Worm (Caenorhabditis elegans): ENCODE measurements around the gene gcy-34.
A peak's percentile ranks its signal among the peaks of the same experiment; 100 is the strongest.

The gcy-34 gene

DNA sequence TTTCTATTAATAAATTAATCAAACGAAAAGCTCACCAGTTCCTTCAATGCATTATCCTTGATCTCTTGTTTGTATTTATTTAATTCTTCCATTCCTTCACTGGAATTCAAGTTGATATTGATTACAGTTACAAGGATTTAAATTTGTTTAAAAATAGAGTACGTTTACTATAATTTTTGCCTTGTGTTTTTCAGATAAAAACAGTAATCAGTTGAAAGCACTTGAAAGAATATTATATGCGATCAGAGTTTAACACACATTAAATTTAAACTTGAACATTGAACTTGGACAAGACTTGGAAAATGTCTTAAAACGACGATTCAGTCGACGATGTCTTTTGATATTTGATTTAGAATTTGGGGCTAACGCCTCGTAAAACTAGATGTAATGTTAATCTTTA is 31.8 kb upstream of the gcy-34 start, which contains the start of gene F53F1.6:
F53F1.6 (minus strand) TSS at position 101 of the 400 bp plus-strand sequence.
- TF ChIP-seq mdl-1 (tag; optimal IDR thresholded peaks at IDR 0.05) = no peak
- TF ChIP-seq lin-39 (tag; optimal IDR thresholded peaks at IDR 0.05) = no peak
- no peak for TF ChIP-seq nhr-71 (tag; optimal IDR thresholded peaks at IDR 0.05)
- no peak for TF ChIP-seq tbx-2 (tag; optimal IDR thresholded peaks at IDR 0.05)
- TF ChIP-seq sup-37 (GFP tag; optimal IDR thresholded peaks at IDR 0.05) = no peak
- no peak for TF ChIP-seq unc-30 (tag; optimal IDR thresholded peaks at IDR 0.05)
- TF ChIP-seq sox-4 (tag; optimal IDR thresholded peaks at IDR 0.05) = no peak
- no peak for TF ChIP-seq pag-3 (tag; optimal IDR thresholded peaks at IDR 0.05; ENCODE audit: borderline replicate concordance, insufficient read depth)
- TF ChIP-seq aly-2 (tag; optimal IDR thresholded peaks at IDR 0.05) = no peak

ce11 chrV:13416076-13416475 is 30.4 kb upstream of the gcy-34 start:
- TF ChIP-seq nhr-11 (tag; optimal IDR thresholded peaks at IDR 0.05) = no peak
- TF ChIP-seq ztf-4 (tag; optimal IDR thresholded peaks at IDR 0.05) = peak; percentile 17

- TF ChIP-seq irx-1 (tag; optimal IDR thresholded peaks at IDR 0.05) (no peak), ceh-8 (GFP tag; optimal IDR thresholded peaks at IDR 0.05) (peak; percentile 71), efl-1 (optimal IDR thresholded peaks at IDR 0.05) (no peak), efl-1 (GFP tag; optimal IDR thresholded peaks at IDR 0.05 in 1 of 2) (no peak), nhr-19 (GFP tag; conservative IDR thresholded peaks at IDR 0.05) (no peak), C04F5.9 (tag; optimal IDR thresholded peaks at IDR 0.05) (no peak), unc-62 (GFP tag; optimal IDR thresholded peaks at IDR 0.05) (no peak)
Measured at ce11 chrV:13415462-13415861, 29.8 kb upstream of the gcy-34 start.

ce11 chrV:13414585-13414984 is 28.9 kb upstream of the gcy-34 start, which contains the start of gene cut-2:
cut-2 (plus strand) TSS chrV:13414949.
- TF ChIP-seq ceh-63 (GFP tag; optimal IDR thresholded peaks at IDR 0.05) (no peak), nhr-90 (tag; optimal IDR thresholded peaks at IDR 0.05; ENCODE audit: poor library complexity) (no peak), hlh-4 (tag; optimal IDR thresholded peaks at IDR 0.05) (no peak), nhr-85 (tag) (peak; percentile 35), sup-37 (GFP tag; optimal IDR thresholded peaks at IDR 0.05) (no peak), nhr-47 (tag; optimal IDR thresholded peaks at IDR 0.05) (no peak), blmp-1 (tag; optimal IDR thresholded peaks at IDR 0.05) (peak; percentile 63), pax-3 (tag; optimal IDR thresholded peaks at IDR 0.05) (no peak), nhr-28 (tag; optimal IDR thresholded peaks at IDR 0.05) (no peak), xbp-1 (tag; optimal IDR thresholded peaks at IDR 0.05) (no peak)

DNA sequence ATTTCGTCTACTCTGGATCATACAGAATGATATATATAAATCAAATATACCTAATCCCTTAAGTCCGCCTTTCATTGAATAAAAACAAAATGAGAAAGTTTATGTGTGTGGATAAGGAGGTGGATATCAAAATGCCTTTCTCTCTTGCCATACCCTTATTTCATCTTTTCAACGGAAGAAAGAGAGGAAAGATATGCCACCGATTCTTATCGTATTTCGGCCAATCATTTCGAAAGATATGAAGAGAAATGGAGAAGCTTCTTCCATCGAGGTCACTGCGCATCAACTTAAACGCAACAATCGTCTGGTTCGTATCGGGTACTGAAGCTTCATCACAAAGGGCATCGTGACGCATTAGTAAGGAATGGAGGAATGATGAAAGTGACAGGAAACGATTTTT is 27.6 kb upstream of the gcy-34 start:
- TF ChIP-seq ztf-4 (tag; optimal IDR thresholded peaks at IDR 0.05) (peak; percentile 19), hlh-17 (GFP tag; optimal IDR thresholded peaks at IDR 0.05; ENCODE audit: borderline replicate concordance) (no peak), pqm-1 (tag; optimal IDR thresholded peaks at IDR 0.05) (no peak), zag-1 (tag; optimal IDR thresholded peaks at IDR 0.05) (no peak), elt-3 (tag; optimal IDR thresholded peaks at IDR 0.05) (peak in 2 of 6 experiments; percentile 11 to 42), mep-1 (tag; optimal IDR thresholded peaks at IDR 0.05) (peak; percentile 21), nhr-76 (tag; optimal IDR thresholded peaks at IDR 0.05) (no peak), blmp-1 (tag; optimal IDR thresholded peaks at IDR 0.05) (peak; percentile 83), nhr-19 (GFP tag; conservative IDR thresholded peaks at IDR 0.05) (no peak)

DNA sequence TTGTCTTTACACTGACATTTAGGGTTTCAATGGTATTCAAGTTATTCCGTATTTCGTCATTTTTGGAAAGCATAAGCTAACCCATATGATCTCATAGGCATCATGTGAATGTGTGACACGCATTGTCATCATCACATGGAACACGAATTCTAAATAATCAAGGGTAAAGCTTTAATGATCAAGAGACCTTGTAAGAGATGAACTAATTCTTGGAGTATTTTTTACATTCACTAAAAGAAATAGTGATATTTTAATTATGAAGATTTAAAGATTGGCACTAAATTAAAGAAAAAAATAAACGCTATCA is 26.2 kb upstream of the gcy-34 start:
- peak; percentile 70 for TF ChIP-seq ztf-4 (tag; optimal IDR thresholded peaks at IDR 0.05)
- TF ChIP-seq ceh-82 (tag; optimal IDR thresholded peaks at IDR 0.05) = no peak
- no peak for TF ChIP-seq aly-2 (tag; optimal IDR thresholded peaks at IDR 0.05)
- TF ChIP-seq jun-1 (tag; optimal IDR thresholded peaks at IDR 0.05) = peak; percentile 15
- TF ChIP-seq nhr-19 (GFP tag; conservative IDR thresholded peaks at IDR 0.05) = no peak
